Worm (Caenorhabditis elegans): ENCODE results near the gene fbxa-102.

The fbxa-102 gene

DNA sequence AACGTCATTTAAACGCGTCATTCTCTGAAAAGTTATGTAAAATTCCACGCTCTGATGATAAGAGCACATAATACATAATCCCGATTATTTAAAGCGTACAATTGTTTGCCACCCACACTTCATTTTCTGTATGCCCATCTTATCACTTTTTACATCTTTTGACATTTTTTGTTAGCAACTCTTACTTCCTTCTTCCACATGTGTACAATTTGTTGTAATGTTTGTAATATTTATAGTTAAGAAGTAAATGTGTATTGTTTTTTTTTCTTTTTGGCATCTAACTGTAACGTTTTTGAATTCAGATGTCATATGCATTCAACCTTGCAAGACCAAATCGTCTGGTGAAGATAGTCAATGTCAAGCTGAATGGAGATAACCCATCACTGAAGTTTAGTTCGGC, 27.1 kb upstream of the fbxa-102 start, which contains the start of gene fbxa-136:
fbxa-136 (plus strand) TSS at position 301 of the 400 bp plus-strand sequence.
- TF ChIP-seq pha-4 (tag; optimal IDR thresholded peaks at IDR 0.05) (no peak), snpc-4 (tag; optimal IDR thresholded peaks at IDR 0.05) (no peak), ceh-43 (GFP tag; optimal IDR thresholded peaks at IDR 0.05) (no peak), nhr-28 (tag; optimal IDR thresholded peaks at IDR 0.05) (no peak)

- TF ChIP-seq ceh-83 (GFP tag; optimal IDR thresholded peaks at IDR 0.05), result no peak
- TF ChIP-seq nhr-28 (tag; optimal IDR thresholded peaks at IDR 0.05), result no peak
- TF ChIP-seq nhr-2 (tag; optimal IDR thresholded peaks at IDR 0.05), result no peak
These were observed 20.2 kb upstream of the fbxa-102 start for ce11 chrV:17513831-17514230.

ce11 chrV:17512763-17513162, 19.1 kb upstream of the fbxa-102 start:
- no peak for TF ChIP-seq bed-3 (GFP tag; optimal IDR thresholded peaks at IDR 0.05)
- TF ChIP-seq lin-13 (tag; optimal IDR thresholded peaks at IDR 0.05), result no peak
- TF ChIP-seq cnd-1 (tag; optimal IDR thresholded peaks at IDR 0.05), result no peak
- no peak for TF ChIP-seq ceh-43 (GFP tag; optimal IDR thresholded peaks at IDR 0.05)
- no peak for TF ChIP-seq tbx-8 (GFP tag; optimal IDR thresholded peaks at IDR 0.05)
- no peak for TF ChIP-seq pha-4 (tag; optimal IDR thresholded peaks at IDR 0.05)
- TF ChIP-seq drap-1 (GFP tag; optimal IDR thresholded peaks at IDR 0.05), result no peak
- TF ChIP-seq blmp-1 (tag; optimal IDR thresholded peaks at IDR 0.05), result no peak
- TF ChIP-seq sptf-1 (tag; optimal IDR thresholded peaks at IDR 0.05), result no peak
- no peak for TF ChIP-seq lsy-2 (tag; optimal IDR thresholded peaks at IDR 0.05)
- TF ChIP-seq unc-62 (GFP tag; optimal IDR thresholded peaks at IDR 0.05), result no peak
- TF ChIP-seq M03D4.4 (tag; optimal IDR thresholded peaks at IDR 0.05), result no peak
- no peak for TF ChIP-seq ztf-11 (tag; optimal IDR thresholded peaks at IDR 0.05)
- TF ChIP-seq unc-120 (tag; optimal IDR thresholded peaks at IDR 0.05; ENCODE audit: poor library complexity, severe bottlenecking), result no peak
- no peak for TF ChIP-seq unc-39 (tag; optimal IDR thresholded peaks at IDR 0.05)
- no peak for TF ChIP-seq mab-5 (tag; optimal IDR thresholded peaks at IDR 0.05)
- no peak for TF ChIP-seq nhr-12 (tag; optimal IDR thresholded peaks at IDR 0.05)

DNA sequence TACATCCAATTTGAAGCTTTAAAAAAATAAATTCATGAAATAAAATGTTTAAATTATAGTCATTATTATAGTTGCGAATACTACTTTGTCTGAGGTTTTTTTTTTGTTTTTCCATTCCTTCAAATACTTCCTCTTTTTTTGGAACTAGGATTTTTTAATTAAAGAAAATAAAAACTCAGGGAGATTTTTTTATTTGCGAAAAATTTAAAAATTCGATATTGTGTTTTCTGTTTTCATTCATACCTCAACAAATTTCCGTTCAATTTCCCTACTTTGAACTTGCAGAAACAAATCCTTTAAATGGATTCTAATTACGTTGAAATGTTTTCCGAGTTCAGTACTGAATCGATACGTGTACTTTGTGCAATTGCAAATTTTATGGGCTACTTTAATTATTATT, 14.9 kb upstream of the fbxa-102 start, which contains the start of gene srw-32:
srw-32 (plus strand) TSS at position 301 of the 400 bp plus-strand sequence.
- TF ChIP-seq ceh-39 (tag; optimal IDR thresholded peaks at IDR 0.05) (no peak), cnd-1 (tag; optimal IDR thresholded peaks at IDR 0.05) (no peak), ceh-83 (GFP tag; optimal IDR thresholded peaks at IDR 0.05) (no peak), elt-1 (tag; optimal IDR thresholded peaks at IDR 0.05; ENCODE audit: borderline replicate concordance, insufficient read depth) (no peak), unc-120 (tag; optimal IDR thresholded peaks at IDR 0.05; ENCODE audit: poor library complexity, severe bottlenecking) (no peak), ceh-43 (GFP tag; optimal IDR thresholded peaks at IDR 0.05) (no peak), mab-5 (tag; optimal IDR thresholded peaks at IDR 0.05) (no peak), elt-3 (tag; optimal IDR thresholded peaks at IDR 0.05) (no peak), M03D4.4 (tag; optimal IDR thresholded peaks at IDR 0.05) (no peak), nhr-237 (tag; optimal IDR thresholded peaks at IDR 0.05) (no peak), lin-32 (GFP tag; optimal IDR thresholded peaks at IDR 0.05) (no peak), sptf-1 (tag; optimal IDR thresholded peaks at IDR 0.05) (no peak), ztf-11 (tag; optimal IDR thresholded peaks at IDR 0.05) (no peak), mls-2 (tag; optimal IDR thresholded peaks at IDR 0.05) (no peak), unc-39 (tag; optimal IDR thresholded peaks at IDR 0.05) (no peak), nhr-2 (tag; optimal IDR thresholded peaks at IDR 0.05) (no peak), ham-2 (GFP tag; optimal IDR thresholded peaks at IDR 0.05) (no peak), hlh-1 (tag; optimal IDR thresholded peaks at IDR 0.05) (no peak), blmp-1 (tag; optimal IDR thresholded peaks at IDR 0.05) (no peak)

ce11 chrV:17506289-17506688, 12.7 kb upstream of the fbxa-102 start, which contains the start of gene srw-31:
srw-31 (plus strand) TSS chrV:17506589.
- TF ChIP-seq nhr-12 (tag; optimal IDR thresholded peaks at IDR 0.05), result no peak
- no peak for TF ChIP-seq bed-3 (GFP tag; optimal IDR thresholded peaks at IDR 0.05)
- no peak for TF ChIP-seq sem-2 (GFP tag; optimal IDR thresholded peaks at IDR 0.05)
- no peak for TF ChIP-seq tbx-8 (GFP tag; optimal IDR thresholded peaks at IDR 0.05)
- no peak for TF ChIP-seq M03D4.4 (tag; optimal IDR thresholded peaks at IDR 0.05)
- TF ChIP-seq nhr-76 (tag; optimal IDR thresholded peaks at IDR 0.05), result no peak
- no peak for TF ChIP-seq ces-1 (GFP tag; optimal IDR thresholded peaks at IDR 0.05)
- TF ChIP-seq zip-8 (tag; optimal IDR thresholded peaks at IDR 0.05), result no peak
- TF ChIP-seq mls-2 (tag; optimal IDR thresholded peaks at IDR 0.05), result no peak
- TF ChIP-seq ceh-83 (GFP tag; optimal IDR thresholded peaks at IDR 0.05), result no peak
- no peak for TF ChIP-seq pha-4 (tag; optimal IDR thresholded peaks at IDR 0.05)
- no peak for TF ChIP-seq elt-1 (tag; optimal IDR thresholded peaks at IDR 0.05; ENCODE audit: borderline replicate concordance, insufficient read depth)
- no peak for TF ChIP-seq lsy-2 (tag; optimal IDR thresholded peaks at IDR 0.05)
- TF ChIP-seq unc-120 (tag; optimal IDR thresholded peaks at IDR 0.05; ENCODE audit: poor library complexity, severe bottlenecking), result no peak
- no peak for TF ChIP-seq mab-5 (tag; optimal IDR thresholded peaks at IDR 0.05)
- no peak for TF ChIP-seq nhr-2 (tag; optimal IDR thresholded peaks at IDR 0.05)
- TF ChIP-seq snpc-4 (tag; optimal IDR thresholded peaks at IDR 0.05), result no peak
